Worm (Caenorhabditis elegans) whole organism, L4 larva: ENCODE results near the gene C16C8.27.
"Not testable (repeated sequence)": the region's sequence is repeated elsewhere in the genome, so short reads cannot be mapped to it uniquely, and the experiment has no call there.

ENCODE experiments used
- ceh-28 ChIP-seq: fragments of 150-350 bp; optimal IDR thresholded peaks from 2 replicates; lab custom pipeline; 2014; ENCODE audit warnings: missing biosample characterization, missing genetic modification reagents, missing genetic modification characterization
- dve-1 ChIP-seq: sonication (generic microtip); optimal IDR thresholded peaks from 2 replicates; lab custom pipeline; 2017; ENCODE audit warnings: antibody characterized with exemption, mild to moderate bottlenecking, missing genetic modification characterization, missing compliant biosample characterization; ENCODE audit not compliant: insufficient read depth
- lsy-2 ChIP-seq, 2 experiments: fragments of 150-350 bp in 1 of 2; sonication (generic microtip) in 1 of 2; optimal IDR thresholded peaks; 2 replicates each; lab custom pipeline; 2014 to 2017; ENCODE audit warnings: missing biosample characterization in 2 of 2, missing genetic modification characterization in 2 of 2
- nhr-111 ChIP-seq: fragments of 200-800 bp; sonication (Bioruptor generic); optimal IDR thresholded peaks from 2 replicates; lab custom pipeline; 2018; ENCODE audit warnings: mild to moderate bottlenecking, missing genetic modification characterization, missing compliant biosample characterization

DNA sequence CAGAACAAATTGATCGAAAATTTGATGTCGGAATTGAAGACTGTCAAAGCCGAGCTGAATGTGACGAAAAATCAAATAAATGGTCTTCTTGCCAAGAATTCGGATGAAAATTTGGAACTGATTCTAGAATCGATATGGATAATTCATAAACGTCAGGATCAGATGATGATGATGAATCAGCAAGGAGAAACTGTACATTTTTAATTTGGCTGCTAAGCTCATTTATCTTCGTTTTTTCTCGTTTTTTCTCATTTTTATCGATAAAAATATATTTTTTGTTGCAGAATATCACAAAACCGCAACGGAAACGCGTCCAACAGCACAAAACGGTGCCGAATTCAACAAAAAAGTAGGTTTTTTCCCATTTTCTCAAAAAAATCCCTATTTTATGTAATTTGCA is 8.0 kb downstream of the C16C8.27 start, which contains the start of gene C16C8.14:
- not testable (repeated sequence) for TF ChIP-seq ceh-28; dve-1; nhr-111 (GFP tag; lab: Kevin White, UChicago); lsy-2 (tag; optimal IDR thresholded peaks at IDR 0.05; lab: Kevin White, UChicago)
